Fruit fly (Drosophila melanogaster) whole organism, prepupa: ENCODE measurements around the gene CG31560.
A peak's percentile ranks its signal among the peaks of the same experiment; 100 is the strongest.

ENCODE experiments used
- CG11294 ChIP-seq: fragments of 200-800 bp; sonication (Bioruptor generic); IDR thresholded peaks from 2 replicates; pipeline ENCODE4 v1.3.6; 2022; ENCODE audit warnings: missing biosample characterization, missing genetic modification characterization
- CG11762 ChIP-seq: fragments of 200-800 bp; sonication (Bioruptor generic); optimal IDR thresholded peaks from 3 replicates; lab custom pipeline; 2016; ENCODE audit warnings: missing biosample characterization, missing genetic modification characterization; ENCODE audit not compliant: insufficient read depth
- CG15336 ChIP-seq: fragments of 200-800 bp; sonication (Bioruptor generic); IDR thresholded peaks from 2 replicates; pipeline ENCODE4 v1.3.6; 2022; ENCODE audit warnings: missing biosample characterization, missing genetic modification characterization
- CG16779 ChIP-seq: fragments of 200-800 bp; sonication (Bioruptor generic); optimal IDR thresholded peaks from 3 replicates; lab custom pipeline; 2017; ENCODE audit warnings: missing biosample characterization, mild to moderate bottlenecking, missing genetic modification characterization
- CG3032 ChIP-seq: fragments of 200-800 bp; optimal IDR thresholded peaks from 2 replicates; lab custom pipeline; 2019; ENCODE audit warnings: missing biosample characterization, mild to moderate bottlenecking, missing genetic modification characterization, moderate library complexity
- CG31627 ChIP-seq: fragments of 200-800 bp; sonication (Bioruptor generic); optimal IDR thresholded peaks from 3 replicates; lab custom pipeline; 2016; ENCODE audit warnings: missing biosample characterization, missing genetic modification characterization
- CG32006 ChIP-seq: fragments of 200-800 bp; sonication (Bioruptor generic); optimal IDR thresholded peaks from 3 replicates; lab custom pipeline; 2017; ENCODE audit warnings: missing biosample characterization, mild to moderate bottlenecking, missing genetic modification characterization
- CG34406 ChIP-seq: fragments of 200-800 bp; sonication (Bioruptor generic); optimal IDR thresholded peaks from 3 replicates; lab custom pipeline; 2016; ENCODE audit warnings: missing biosample characterization, missing genetic modification characterization
- CG3919 ChIP-seq: fragments of 200-800 bp; sonication (Bioruptor generic); optimal IDR thresholded peaks from 3 replicates; lab custom pipeline; 2016; ENCODE audit warnings: missing biosample characterization, missing genetic modification characterization
- CG4318 ChIP-seq: fragments of 200-800 bp; sonication (Bioruptor generic); optimal IDR thresholded peaks from 3 replicates; lab custom pipeline; 2017; ENCODE audit warnings: missing biosample characterization, mild to moderate bottlenecking, missing genetic modification characterization
- CG6163 ChIP-seq: fragments of 200-800 bp; sonication (Bioruptor generic); IDR thresholded peaks from 3 replicates; pipeline ENCODE4 v1.3.6; 2022; ENCODE audit warnings: missing biosample characterization, missing genetic modification characterization
- CG6808 ChIP-seq: fragments of 200-800 bp; sonication (Bioruptor generic); optimal IDR thresholded peaks from 3 replicates; lab custom pipeline; 2017; ENCODE audit warnings: missing biosample characterization, missing genetic modification characterization, mild to moderate bottlenecking, moderate library complexity, missing genetic modification reagents
- CG6854 ChIP-seq: fragments of 200-800 bp; sonication (Bioruptor generic); optimal IDR thresholded peaks from 2 replicates; lab custom pipeline; 2017; ENCODE audit warnings: missing biosample characterization, mild to moderate bottlenecking, missing genetic modification characterization
- CG7368 ChIP-seq: fragments of 200-800 bp; sonication (Bioruptor generic); optimal IDR thresholded peaks from 3 replicates; lab custom pipeline; 2016; ENCODE audit warnings: missing biosample characterization, missing genetic modification characterization
- CG8319 ChIP-seq: fragments of 200-800 bp; sonication (Bioruptor generic); optimal IDR thresholded peaks from 3 replicates; lab custom pipeline; 2016; ENCODE audit warnings: missing biosample characterization, missing genetic modification characterization
- CG9139 ChIP-seq: fragments of 200-800 bp; sonication (Bioruptor generic); optimal IDR thresholded peaks from 3 replicates; lab custom pipeline; 2017; ENCODE audit warnings: missing biosample characterization, mild to moderate bottlenecking, missing genetic modification characterization
- Eip75B ChIP-seq: fragments of 200-800 bp; sonication (Bioruptor generic); optimal IDR thresholded peaks from 3 replicates; lab custom pipeline; 2016; ENCODE audit warnings: missing biosample characterization, missing genetic modification characterization
- Eip78C ChIP-seq: fragments of 200-800 bp; sonication (Bioruptor generic); peaks from one replicate; lab custom pipeline; 2016; ENCODE audit warnings: missing biosample characterization, missing genetic modification characterization
- Eip93F ChIP-seq: fragments of 200-800 bp; sonication (Bioruptor generic); optimal IDR thresholded peaks from 2 replicates; lab custom pipeline; 2016; ENCODE audit warnings: missing biosample characterization, mild to moderate bottlenecking, missing genetic modification characterization
- Ets21C ChIP-seq: fragments of 200-800 bp; sonication (Bioruptor generic); optimal IDR thresholded peaks from 3 replicates; lab custom pipeline; 2016; ENCODE audit warnings: missing biosample characterization, missing genetic modification characterization
- Ets96B ChIP-seq: fragments of 200-800 bp; optimal IDR thresholded peaks from 2 replicates; lab custom pipeline; 2019; ENCODE audit warnings: missing biosample characterization, mild to moderate bottlenecking, missing genetic modification characterization, moderate library complexity
- Hr38 ChIP-seq: sonication (Bioruptor generic); optimal IDR thresholded peaks from 2 replicates; lab custom pipeline; 2016; ENCODE audit warnings: missing biosample characterization, missing genetic modification characterization
- Hr4 ChIP-seq: fragments of 200-800 bp; sonication (Bioruptor generic); optimal IDR thresholded peaks from 3 replicates; lab custom pipeline; 2016; ENCODE audit warnings: missing biosample characterization, missing genetic modification characterization
- Lpt ChIP-seq: fragments of 200-800 bp; sonication (Bioruptor generic); optimal IDR thresholded peaks from 3 replicates; lab custom pipeline; 2016; ENCODE audit warnings: missing biosample characterization, missing genetic modification characterization
- OdsH ChIP-seq: fragments of 200-800 bp; sonication (Bioruptor generic); optimal IDR thresholded peaks from 3 replicates; lab custom pipeline; 2016; ENCODE audit warnings: missing biosample characterization, missing genetic modification characterization
- Sox102F ChIP-seq: fragments of 200-800 bp; sonication (Bioruptor generic); optimal IDR thresholded peaks from 2 replicates; lab custom pipeline; 2016; ENCODE audit warnings: missing biosample characterization, mild to moderate bottlenecking, missing genetic modification characterization
- Sox14 ChIP-seq: fragments of 200-800 bp; sonication (Bioruptor generic); optimal IDR thresholded peaks from 3 replicates; lab custom pipeline; 2016; ENCODE audit warnings: missing biosample characterization, missing genetic modification characterization
- Sox15 ChIP-seq: fragments of 200-800 bp; sonication (Bioruptor generic); optimal IDR thresholded peaks from 3 replicates; lab custom pipeline; 2016; ENCODE audit warnings: missing biosample characterization, missing genetic modification characterization
- cyc ChIP-seq: fragments of 200-800 bp; sonication (Bioruptor generic); optimal IDR thresholded peaks from 3 replicates; lab custom pipeline; 2016; ENCODE audit warnings: missing biosample characterization, missing genetic modification characterization
- dac ChIP-seq: fragments of 200-800 bp; sonication (Bioruptor generic); optimal IDR thresholded peaks from 2 replicates; lab custom pipeline; 2017; ENCODE audit warnings: missing biosample characterization, mild to moderate bottlenecking, missing genetic modification characterization
- dsx ChIP-seq: fragments of 200-800 bp; optimal IDR thresholded peaks from 3 replicates; lab custom pipeline; 2019; ENCODE audit warnings: missing biosample characterization, mild to moderate bottlenecking, missing genetic modification characterization, moderate library complexity; ENCODE audit not compliant: poor library complexity, severe bottlenecking
- eg ChIP-seq: fragments of 200-800 bp; sonication (Bioruptor generic); IDR thresholded peaks from 3 replicates; pipeline ENCODE4 v1.3.6; 2022; ENCODE audit warnings: missing biosample characterization, missing genetic modification characterization
- fd59A ChIP-seq: fragments of 200-800 bp; sonication (Bioruptor generic); optimal IDR thresholded peaks from 2 replicates; lab custom pipeline; 2017; ENCODE audit warnings: missing biosample characterization, mild to moderate bottlenecking, missing genetic modification characterization, missing genetic modification reagents
- fd85E ChIP-seq: fragments of 200-800 bp; sonication (Bioruptor generic); optimal IDR thresholded peaks from 3 replicates; lab custom pipeline; 2016; ENCODE audit warnings: missing biosample characterization, missing genetic modification characterization
- lz ChIP-seq: fragments of 200-800 bp; sonication (Bioruptor generic); optimal IDR thresholded peaks from 3 replicates; lab custom pipeline; 2016; ENCODE audit warnings: missing biosample characterization, missing genetic modification characterization
- net ChIP-seq: fragments of 200-800 bp; sonication (Bioruptor generic); optimal IDR thresholded peaks from 3 replicates; lab custom pipeline; 2016; ENCODE audit warnings: missing biosample characterization, missing genetic modification characterization
- salr ChIP-seq, 2 experiments: fragments of 200-800 bp; sonication (Bioruptor generic); optimal IDR thresholded peaks; 3 replicates each; lab custom pipeline; 2016 to 2018; ENCODE audit warnings: missing biosample characterization in 2 of 2, missing genetic modification characterization in 2 of 2, mild to moderate bottlenecking in 1 of 2
- spab ChIP-seq: fragments of 200-800 bp; sonication (Bioruptor generic); optimal IDR thresholded peaks from 2 replicates; lab custom pipeline; 2017; ENCODE audit warnings: missing biosample characterization, mild to moderate bottlenecking, missing genetic modification characterization, missing genetic modification reagents
- ss ChIP-seq, 2 experiments: fragments of 200-800 bp; sonication (Bioruptor generic); optimal IDR thresholded peaks; 2 replicates in 1 of 2; 3 replicates in 1 of 2; lab custom pipeline; 2017 to 2018; ENCODE audit warnings: mild to moderate bottlenecking in 2 of 2, missing biosample characterization in 2 of 2, missing genetic modification characterization in 2 of 2, moderate library complexity in 1 of 2
- svp ChIP-seq: fragments of 200-800 bp; sonication (Bioruptor generic); peaks from one replicate; lab custom pipeline; 2016; ENCODE audit warnings: missing biosample characterization, missing genetic modification characterization
- topi ChIP-seq: fragments of 200-800 bp; sonication (Bioruptor generic); optimal IDR thresholded peaks from 3 replicates; lab custom pipeline; 2016; ENCODE audit warnings: missing biosample characterization, missing genetic modification characterization
- vri ChIP-seq: fragments of 200-800 bp; sonication (Bioruptor generic); optimal IDR thresholded peaks from 3 replicates; lab custom pipeline; 2016; ENCODE audit warnings: missing biosample characterization, mild to moderate bottlenecking, missing genetic modification characterization

CG31560 gene

DNA sequence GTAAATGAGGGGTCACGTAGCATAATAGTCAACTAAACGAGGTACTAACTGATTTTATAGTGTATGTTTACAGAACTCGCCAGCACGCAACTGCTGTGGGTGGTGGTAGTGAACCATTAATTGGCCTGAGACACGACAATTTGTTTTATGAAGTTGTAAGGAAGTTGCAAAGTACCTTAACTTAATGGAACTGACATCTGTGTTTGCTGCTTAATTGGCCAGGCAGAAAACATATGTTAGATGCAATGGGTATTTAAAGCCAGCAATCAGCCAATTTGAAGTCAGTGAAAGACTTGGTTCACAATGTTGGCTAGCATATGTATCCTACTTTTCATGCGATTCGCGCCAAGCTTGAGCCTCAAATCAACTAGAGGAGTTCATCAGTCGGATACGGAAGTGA, 31.9 kb downstream of the CG31560 start, which contains the start of gene CG17917:
TSS of gene CG17917 (plus strand) at position 301 of the 400 bp plus-strand sequence.
- TF ChIP-seq Ets21C (GFP tag; lab: Kevin White, UChicago) (no peak), CG32006 (GFP tag; lab: Kevin White, UChicago) (no peak), CG4318 (GFP tag; lab: Kevin White, UChicago) (no peak), CG34406 (GFP tag; lab: Kevin White, UChicago) (no peak), CG11762 (no peak), Sox15 (GFP tag; lab: Kevin White, UChicago) (no peak), Eip93F (GFP tag; lab: Kevin White, UChicago) (no peak), CG15336 (GFP tag; lab: Robert Waterston, UW) (no peak), CG3919 (GFP tag; lab: Kevin White, UChicago) (no peak), CG6163 (GFP tag; lab: Robert Waterston, UW) (no peak), CG11294 (GFP tag; lab: Robert Waterston, UW) (no peak), svp (GFP tag; lab: Kevin White, UChicago) (no peak), CG31627 (no peak), dac (GFP tag; lab: Kevin White, UChicago) (no peak), salr (GFP tag; optimal IDR thresholded peaks at IDR 0.05; lab: Kevin White, UChicago) (no peak), vri (GFP tag; lab: Kevin White, UChicago) (no peak), Sox102F (no peak)

DNA sequence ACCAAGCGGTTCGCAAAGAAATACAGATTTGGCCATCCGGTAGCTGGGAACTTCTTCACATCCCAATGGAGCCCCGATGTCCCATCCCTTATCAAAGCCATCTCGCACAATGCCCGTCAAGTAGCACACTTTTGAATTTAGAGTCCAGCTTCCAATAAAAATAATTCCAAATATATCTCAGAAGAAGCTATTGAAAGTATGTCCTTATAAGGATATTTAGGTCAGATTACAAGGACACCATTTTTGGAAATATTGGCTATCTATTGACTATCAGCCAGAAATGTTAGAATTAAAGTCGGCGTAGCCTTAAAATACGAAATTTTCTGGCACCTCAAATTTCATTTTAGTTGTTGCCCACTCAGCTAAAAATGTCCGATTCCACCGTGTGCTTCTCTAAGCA, 32.9 kb downstream of the CG31560 start, which contains the start of gene CG10298:
TSS of gene CG10298 (plus strand) at position 301 of the 400 bp plus-strand sequence.
- TF ChIP-seq spab (GFP tag; lab: Kevin White, UChicago) (no peak), CG32006 (GFP tag; lab: Kevin White, UChicago) (no peak), Ets96B (no peak), CG16779 (no peak), svp (GFP tag; lab: Kevin White, UChicago) (no peak), ss (GFP tag; optimal IDR thresholded peaks at IDR 0.05; lab: Kevin White, UChicago) (no peak), CG6163 (GFP tag; lab: Robert Waterston, UW) (no peak), fd59A (GFP tag; lab: Kevin White, UChicago) (no peak), salr (GFP tag; optimal IDR thresholded peaks at IDR 0.05; lab: Kevin White, UChicago) (no peak), eg (GFP tag; lab: Robert Waterston, UW) (no peak), Hr38 (GFP tag; lab: Kevin White, UChicago) (no peak), Eip75B (GFP tag; lab: Kevin White, UChicago) (no peak), CG34406 (GFP tag; lab: Kevin White, UChicago) (no peak)

DNA sequence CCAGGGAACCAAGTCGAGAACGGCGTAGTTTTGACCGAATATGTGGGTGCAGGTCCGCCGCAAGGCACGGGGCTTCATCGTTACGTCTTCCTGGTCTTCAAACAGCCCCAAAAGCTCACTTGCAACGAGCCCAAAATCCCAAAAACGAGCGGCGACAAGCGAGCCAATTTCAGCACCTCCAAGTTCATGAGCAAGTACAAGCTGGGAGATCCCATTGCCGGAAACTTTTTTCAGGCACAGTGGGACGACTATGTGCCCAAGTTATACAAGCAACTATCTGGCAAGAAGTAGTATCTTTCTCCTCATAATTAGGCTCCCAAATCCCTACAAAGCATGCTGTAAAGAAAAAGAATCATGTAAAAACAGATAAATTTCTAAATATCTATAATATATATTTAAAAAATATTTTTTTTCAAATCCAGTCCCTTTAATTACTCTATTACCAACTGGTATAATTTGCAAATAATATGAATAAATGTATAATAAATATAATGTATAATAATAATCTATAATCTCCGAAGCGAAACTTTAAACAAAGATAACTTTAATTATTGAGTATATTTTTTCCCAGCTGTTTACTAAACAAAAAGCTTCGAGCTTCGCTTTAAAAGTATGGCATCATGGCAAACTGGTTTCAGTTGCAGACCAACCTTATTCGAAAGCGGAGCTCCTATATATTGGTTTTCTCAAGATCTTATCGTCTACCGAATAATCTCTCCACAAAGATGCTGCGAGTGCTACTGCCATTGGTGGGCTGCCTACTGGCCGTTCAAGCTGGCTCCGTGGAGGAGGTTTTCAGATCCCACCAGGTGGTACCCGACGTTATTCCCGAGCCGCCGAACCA, 33.8 kb downstream of the CG31560 start, which contains the start of gene CG17919:
TSS of gene CG17919 (plus strand) at position 634 of the 844 bp plus-strand sequence.
- TF ChIP-seq Eip75B (GFP tag; lab: Kevin White, UChicago), result no peak
- TF ChIP-seq Lpt (GFP tag; lab: Kevin White, UChicago), result no peak
- TF ChIP-seq CG8319 (GFP tag; lab: Kevin White, UChicago), result no peak
- TF ChIP-seq spab (GFP tag; lab: Kevin White, UChicago), result no peak
- TF ChIP-seq CG6854, result peak; percentile 17
- peak; percentile 32 for TF ChIP-seq CG7368 (GFP tag; lab: Kevin White, UChicago)
- 0 out of 3 replicates have a peak, but pooled peaks have one; percentile 14 for TF ChIP-seq eg (GFP tag; lab: Robert Waterston, UW)
- peak; percentile 27 for TF ChIP-seq Ets96B
- TF ChIP-seq CG32006 (GFP tag; lab: Kevin White, UChicago), result no peak
- peak in 1 of 2 experiments; percentile 12 for TF ChIP-seq salr (GFP tag; optimal IDR thresholded peaks at IDR 0.05; lab: Kevin White, UChicago)
- TF ChIP-seq CG9139 (GFP tag; lab: Kevin White, UChicago), result no peak
- TF ChIP-seq CG15336 (GFP tag; lab: Robert Waterston, UW), result peak; percentile 53
- TF ChIP-seq Sox15 (GFP tag; lab: Kevin White, UChicago), result peak; percentile 15
- peak; percentile 60 for TF ChIP-seq OdsH (GFP tag; lab: Kevin White, UChicago)
- peak; percentile 53 for TF ChIP-seq CG6808 (GFP tag; lab: Kevin White, UChicago)
- no peak for TF ChIP-seq CG11294 (GFP tag; lab: Robert Waterston, UW)
- TF ChIP-seq dac (GFP tag; lab: Kevin White, UChicago), result no peak
- peak; percentile 58 for TF ChIP-seq CG34406 (GFP tag; lab: Kevin White, UChicago)
- TF ChIP-seq topi (GFP tag; lab: Kevin White, UChicago), result peak; percentile 35
- peak; percentile 19 for TF ChIP-seq Hr4 (GFP tag; lab: Kevin White, UChicago)
- TF ChIP-seq cyc (GFP tag; lab: Kevin White, UChicago), result no peak
- TF ChIP-seq CG3032 (tag; lab: Kevin White, UChicago), result peak; percentile 37
- TF ChIP-seq fd85E (GFP tag; lab: Kevin White, UChicago), result no peak
- peak; percentile 60 for TF ChIP-seq Eip78C (GFP tag; lab: Kevin White, UChicago)
- TF ChIP-seq CG11762, result no peak
- no peak for TF ChIP-seq CG6163 (GFP tag; lab: Robert Waterston, UW)
- TF ChIP-seq Sox14 (GFP tag; lab: Kevin White, UChicago), result no peak
- peak; percentile 13 for TF ChIP-seq dsx (GFP tag; lab: Kevin White, UChicago)
- TF ChIP-seq CG31627, result peak; percentile 13
- peak; percentile 57 for TF ChIP-seq CG3919 (GFP tag; lab: Kevin White, UChicago)
- peak; percentile 14 for TF ChIP-seq lz (GFP tag; lab: Kevin White, UChicago)
- no peak for TF ChIP-seq net
